Fruit fly (Drosophila melanogaster): ENCODE measurements around the gene if.

The if gene

dm6 chrX:16786860-16787415, 3.7 kb upstream of the if start, which contains the start of the genes CG9609 and Sap30 (continued):
- TF ChIP-seq hkb (optimal IDR thresholded peaks at IDR 0.05) (no peak), hkb (GFP tag; IDR thresholded peaks at IDR 0.05) (no peak), Pdp1 (GFP tag; optimal IDR thresholded peaks at IDR 0.05) (peak in 1 of 2 experiments; percentile 14), Bteb2 (GFP tag; optimal IDR thresholded peaks at IDR 0.05) (no peak), sisA (GFP tag; IDR thresholded peaks at IDR 0.05) (no peak), wek (GFP tag; optimal IDR thresholded peaks at IDR 0.05) (no peak), CG13287 (GFP tag; IDR thresholded peaks at IDR 0.05; ENCODE audit: partially characterized antibody) (peak; percentile 15; the same call in 1 of the 2 replicates), CG10267 (tag; optimal IDR thresholded peaks at IDR 0.05) (peak; percentile 9), BtbVII (GFP tag; optimal IDR thresholded peaks at IDR 0.05) (no peak), da (GFP tag; optimal IDR thresholded peaks at IDR 0.05) (no peak), az2 (GFP tag; optimal IDR thresholded peaks at IDR 0.05) (no peak), CG15073 (GFP tag; optimal IDR thresholded peaks at IDR 0.05) (no peak), Max (GFP tag; optimal IDR thresholded peaks at IDR 0.05) (no peak), CG4617 (GFP tag; optimal IDR thresholded peaks at IDR 0.05; ENCODE audit: borderline replicate concordance) (peak; percentile 38), CG1603 (tag; optimal IDR thresholded peaks at IDR 0.05) (peak; percentile 60), ham (GFP tag; IDR thresholded peaks at IDR 0.05) (no peak), zen2 (GFP tag; IDR thresholded peaks at IDR 0.05; ENCODE audit: partially characterized antibody) (no peak), Trl (optimal IDR thresholded peaks at IDR 0.05) (no peak), Trl (GFP tag; optimal IDR thresholded peaks at IDR 0.05) (peak; percentile 4), stwl (tag; optimal IDR thresholded peaks at IDR 0.05) (peak; percentile 89), Mad (GFP tag; optimal IDR thresholded peaks at IDR 0.05) (no peak), chif (GFP tag; optimal IDR thresholded peaks at IDR 0.05) (no peak), phol (tag; optimal IDR thresholded peaks at IDR 0.05) (peak; percentile 8), lola (GFP tag; optimal IDR thresholded peaks at IDR 0.05) (no peak), CG8765 (GFP tag; IDR thresholded peaks at IDR 0.05) (no peak), CG12659 (GFP tag; optimal IDR thresholded peaks at IDR 0.05) (peak; percentile 27), Oli (tag; optimal IDR thresholded peaks at IDR 0.05) (no peak), Asciz (GFP tag; optimal IDR thresholded peaks at IDR 0.05) (no peak), CG10654 (GFP tag; optimal IDR thresholded peaks at IDR 0.05) (no peak), CG17829 (tag; optimal IDR thresholded peaks at IDR 0.05) (peak; percentile 2), CG42726 (GFP tag; IDR thresholded peaks at IDR 0.05; ENCODE audit: partially characterized antibody) (no peak), pan (optimal IDR thresholded peaks at IDR 0.05) (no peak), pan (GFP tag; optimal IDR thresholded peaks at IDR 0.05 in 1 of 2, IDR thresholded peaks at IDR 0.05 in 1 of 2) (peak in 1 of 2 experiments; percentile 22), CG9609 (GFP tag; optimal IDR thresholded peaks at IDR 0.05) (peak; percentile 30), CG14014 (GFP tag; IDR thresholded peaks at IDR 0.05) (no peak), bsh (GFP tag; optimal IDR thresholded peaks at IDR 0.05) (no peak), Atf-2 (GFP tag; optimal IDR thresholded peaks at IDR 0.05) (no peak), CG3995 (GFP tag; optimal IDR thresholded peaks at IDR 0.05) (peak; percentile 72), klu (GFP tag; IDR thresholded peaks at IDR 0.05) (no peak), CG6765 (GFP tag; optimal IDR thresholded peaks at IDR 0.05) (no peak), MBD-R2 (GFP tag; IDR thresholded peaks at IDR 0.05) (peak; percentile 35; the same call in 1 of the 2 replicates), CoRest (tag; optimal IDR thresholded peaks at IDR 0.05) (peak; percentile 29), CG3847 (GFP tag; IDR thresholded peaks at IDR 0.05) (peak; percentile 18; the same call in 1 of the 2 replicates), CG15514 (GFP tag; optimal IDR thresholded peaks at IDR 0.05) (peak; percentile 10), CG9932 (GFP tag; IDR thresholded peaks at IDR 0.05) (peak; percentile 26; the same call in 1 of the 2 replicates), CG30020 (tag; optimal IDR thresholded peaks at IDR 0.05) (peak; percentile 20), CG2120 (GFP tag; optimal IDR thresholded peaks at IDR 0.05) (peak; percentile 27), CG12071 (GFP tag; optimal IDR thresholded peaks at IDR 0.05) (no peak), Sox100B (GFP tag; optimal IDR thresholded peaks at IDR 0.05) (no peak), CG14710 (tag; optimal IDR thresholded peaks at IDR 0.05) (peak; percentile 61)
